Worm (Caenorhabditis elegans) whole organism, L3 larva: ENCODE data around the gene str-225.

Experiments used
- ama-1 ChIP-seq: fragments of 150-350 bp; optimal IDR thresholded peaks from 2 replicates; lab custom pipeline; 2018
- elt-1 ChIP-seq: fragments of 150-350 bp; optimal IDR thresholded peaks from 2 replicates; lab custom pipeline; 2014; ENCODE audit warnings: missing biosample characterization, missing genetic modification characterization
- fkh-10 ChIP-seq: sonication (generic microtip); optimal IDR thresholded peaks from 2 replicates; lab custom pipeline; 2017; ENCODE audit warnings: missing biosample characterization, missing genetic modification reagents, missing genetic modification characterization
- hmg-11 ChIP-seq: sonication (generic microtip); optimal IDR thresholded peaks from 2 replicates; lab custom pipeline; 2016; ENCODE audit warnings: missing genetic modification characterization, missing compliant biosample characterization
- lin-39 ChIP-seq: fragments of 150-350 bp; optimal IDR thresholded peaks from 2 replicates; lab custom pipeline; 2018; ENCODE audit warnings: missing biosample characterization, missing genetic modification reagents, missing genetic modification characterization
- mml-1 ChIP-seq: fragments of 150-350 bp; sonication (generic microtip); optimal IDR thresholded peaks from 3 replicates; lab custom pipeline; 2014; ENCODE audit warnings: missing biosample characterization, missing genetic modification characterization
- pha-4 ChIP-seq: fragments of 150-350 bp; optimal IDR thresholded peaks from 2 replicates; lab custom pipeline; 2014; ENCODE audit warnings: missing biosample characterization, missing genetic modification reagents, missing genetic modification characterization
- snpc-4 ChIP-seq: fragments of 150-350 bp; optimal IDR thresholded peaks from 2 replicates; lab custom pipeline; 2014; ENCODE audit warnings: missing biosample characterization, missing genetic modification characterization
- tbx-2 ChIP-seq: sonication (generic microtip); optimal IDR thresholded peaks from 2 replicates; lab custom pipeline; 2016; ENCODE audit warnings: mild to moderate bottlenecking, missing genetic modification characterization, missing compliant biosample characterization
- zag-1 ChIP-seq: fragments of 150-350 bp; optimal IDR thresholded peaks from 2 replicates; lab custom pipeline; 2014; ENCODE audit warnings: missing biosample characterization, missing genetic modification characterization
- ztf-4 ChIP-seq: fragments of 150-350 bp; optimal IDR thresholded peaks from 2 replicates; lab custom pipeline; 2014; ENCODE audit warnings: missing biosample characterization, missing genetic modification characterization

DNA sequence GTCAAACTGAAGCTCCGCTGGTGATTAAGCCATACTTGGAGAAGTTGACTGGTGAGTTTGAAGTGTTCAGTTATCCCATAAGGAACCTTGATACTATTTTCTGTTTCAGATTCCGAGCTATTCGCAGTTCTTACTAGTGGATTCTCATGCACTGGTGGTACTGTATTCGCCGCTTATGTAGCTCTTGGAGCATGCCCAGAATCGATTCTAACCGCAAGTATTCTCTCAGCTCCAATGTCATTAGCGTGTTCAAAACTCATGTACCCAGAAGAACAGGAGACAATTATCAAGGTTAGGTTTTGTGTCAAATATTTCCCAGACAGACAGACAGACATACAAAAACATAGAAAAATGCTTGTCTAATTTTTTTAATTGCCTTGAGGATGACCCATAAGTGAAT is 42.7 kb upstream of the str-225 start:
- TF ChIP-seq ama-1 (lab: Kevin White, UChicago) (no peak), pha-4 (no peak), mml-1 (tag; lab: Kevin White, UChicago) (no peak), lin-39 (no peak), snpc-4 (tag; lab: Kevin White, UChicago) (no peak), zag-1 (tag; lab: Kevin White, UChicago) (no peak), fkh-10 (GFP tag; lab: Kevin White, UChicago) (no peak), ztf-4 (tag; lab: Kevin White, UChicago) (no peak), tbx-2 (tag; lab: Kevin White, UChicago) (no peak), hmg-11 (tag; lab: Kevin White, UChicago) (no peak), elt-1 (tag; lab: Kevin White, UChicago) (no peak)
